Fruit fly (Drosophila melanogaster): ENCODE results near the gene Galphaf.

Gene Galphaf

dm6 chr3L:16666429-16667005, 1.2 kb downstream of the Galphaf start (continued):
- TF ChIP-seq cas (GFP tag; IDR thresholded peaks at IDR 0.05): no peak
- TF ChIP-seq Lhr (GFP tag; optimal IDR thresholded peaks at IDR 0.05): no peak
- peak; percentile 20 for TF ChIP-seq CG15269 (tag; optimal IDR thresholded peaks at IDR 0.05)
- peak; percentile 23 for TF ChIP-seq CG2678 (tag; optimal IDR thresholded peaks at IDR 0.05)
- no peak for TF ChIP-seq CG17612 (GFP tag; IDR thresholded peaks at IDR 0.05)
- peak; percentile 24 for TF ChIP-seq Nf-YC (tag; optimal IDR thresholded peaks at IDR 0.05)
- TF ChIP-seq HHEX (GFP tag; optimal IDR thresholded peaks at IDR 0.05): peak; percentile 0
- TF ChIP-seq CG7271 (tag; optimal IDR thresholded peaks at IDR 0.05): no peak
- TF ChIP-seq gce (GFP tag; IDR thresholded peaks at IDR 0.05): no peak
- 0 out of 4 replicates have a peak, but pooled peaks have one; percentile 46 for TF ChIP-seq chinmo (GFP tag; IDR thresholded peaks at IDR 0.05; ENCODE audit: partially characterized antibody)
- peak; percentile 4 for TF ChIP-seq Deaf1 (tag; optimal IDR thresholded peaks at IDR 0.05)

dm6 chr3L:16664146-16664722, 3.5 kb downstream of the Galphaf start:
- TF ChIP-seq sima (GFP tag; optimal IDR thresholded peaks at IDR 0.05) (no peak), Blimp-1 (GFP tag; optimal IDR thresholded peaks at IDR 0.05) (no peak), CG34376 (GFP tag; optimal IDR thresholded peaks at IDR 0.05) (peak; percentile 92), CG4424 (GFP tag; optimal IDR thresholded peaks at IDR 0.05) (no peak), Dad (GFP tag; optimal IDR thresholded peaks at IDR 0.05) (no peak), Stat92E (GFP tag; optimal IDR thresholded peaks at IDR 0.05) (no peak), CG15696 (tag; optimal IDR thresholded peaks at IDR 0.05) (no peak), CG31441 (GFP tag; IDR thresholded peaks at IDR 0.05) (no peak), CG16815 (GFP tag; optimal IDR thresholded peaks at IDR 0.05) (no peak), CG30020 (tag; optimal IDR thresholded peaks at IDR 0.05) (no peak), CHES-1-like (GFP tag; optimal IDR thresholded peaks at IDR 0.05) (no peak), CG4854 (GFP tag; optimal IDR thresholded peaks at IDR 0.05) (no peak), CG13123 (GFP tag; optimal IDR thresholded peaks at IDR 0.05) (no peak), CG2116 (GFP tag; optimal IDR thresholded peaks at IDR 0.05) (no peak), CG7745 (tag; optimal IDR thresholded peaks at IDR 0.05) (no peak), CG8089 (GFP tag; optimal IDR thresholded peaks at IDR 0.05) (no peak), CG8359 (GFP tag; optimal IDR thresholded peaks at IDR 0.05; ENCODE audit: borderline replicate concordance) (no peak), lab (GFP tag; optimal IDR thresholded peaks at IDR 0.05) (peak; percentile 15), GATAe (GFP tag; conservative IDR thresholded peaks at IDR 0.05) (peak; percentile 29; the same call in 1 of the 2 replicates), Hr51 (GFP tag; optimal IDR thresholded peaks at IDR 0.05) (no peak), sob (GFP tag; IDR thresholded peaks at IDR 0.05) (no peak), tna (GFP tag; IDR thresholded peaks at IDR 0.05; ENCODE audit: partially characterized antibody) (no peak), CoRest (tag; optimal IDR thresholded peaks at IDR 0.05) (no peak), Fer3 (tag; optimal IDR thresholded peaks at IDR 0.05) (no peak), hbn (GFP tag; IDR thresholded peaks at IDR 0.05; ENCODE audit: partially characterized antibody) (no peak), sug (tag; optimal IDR thresholded peaks at IDR 0.05) (peak; percentile 89), salm (tag; optimal IDR thresholded peaks at IDR 0.05) (no peak), CG17912 (GFP tag; optimal IDR thresholded peaks at IDR 0.05) (no peak), mirr (GFP tag; optimal IDR thresholded peaks at IDR 0.05) (peak; percentile 13), CkIIα-i1 (GFP tag; IDR thresholded peaks at IDR 0.05) (no peak), unc-4 (GFP tag; IDR thresholded peaks at IDR 0.05; ENCODE audit: partially characterized antibody) (no peak), bcd (GFP tag; optimal IDR thresholded peaks at IDR 0.05) (no peak), CG14441 (GFP tag; IDR thresholded peaks at IDR 0.05) (0 out of 2 replicates have a peak, but pooled peaks have one; percentile 13), CG14667 (GFP tag; IDR thresholded peaks at IDR 0.05) (no peak), C15 (GFP tag; IDR thresholded peaks at IDR 0.05) (no peak), CG10543 (GFP tag; optimal IDR thresholded peaks at IDR 0.05) (no peak)

All from whole organism, embryonic.